Worm (Caenorhabditis elegans) whole organism, L1 larva: ENCODE measurements around the gene cat-4.

ENCODE experiments used
- mab-9 ChIP-seq: fragments of 200-800 bp; sonication (Bioruptor generic); IDR thresholded peaks from 2 replicates; pipeline ENCODE4 v1.3.6; 2022; ENCODE audit warnings: missing genetic modification reagents, missing genetic modification characterization, missing compliant biosample characterization
- nhr-11 ChIP-seq: fragments of 150-350 bp; optimal IDR thresholded peaks from 2 replicates; lab custom pipeline; 2014; ENCODE audit warnings: missing biosample characterization, missing genetic modification characterization
- snpc-4 ChIP-seq: fragments of 150-350 bp; optimal IDR thresholded peaks from 2 replicates; lab custom pipeline; 2014; ENCODE audit warnings: missing biosample characterization, missing genetic modification characterization

ce11 chrV:10564830-10565365 lies at the start of gene cat-4:
- TF ChIP-seq nhr-11 (tag; lab: Kevin White, UChicago), result no peak
- no peak for TF ChIP-seq mab-9 (GFP tag; lab: Robert Waterston, UW)
- TF ChIP-seq snpc-4 (tag; lab: Kevin White, UChicago), result no peak
